Worm (Caenorhabditis elegans): Measurements from ENCODE around the gene B0361.11.

- no peak for TF ChIP-seq ceh-32 (tag; optimal IDR thresholded peaks at IDR 0.05; ENCODE audit: poor library complexity)
- no peak for TF ChIP-seq ZK337.2 (GFP tag; IDR thresholded peaks at IDR 0.05)
- no peak for TF ChIP-seq lin-13 (GFP tag; optimal IDR thresholded peaks at IDR 0.05)
- TF ChIP-seq snpc-4 (tag; optimal IDR thresholded peaks at IDR 0.05): no peak
- no peak for TF ChIP-seq ztf-11 (tag; optimal IDR thresholded peaks at IDR 0.05)
- no peak for TF ChIP-seq dve-1 (tag; optimal IDR thresholded peaks at IDR 0.05; ENCODE audit: insufficient read depth)
- no peak for TF ChIP-seq skn-1 (tag; optimal IDR thresholded peaks at IDR 0.05)
- TF ChIP-seq aly-2 (tag; optimal IDR thresholded peaks at IDR 0.05): no peak
- no peak for TF ChIP-seq attf-4 (tag; optimal IDR thresholded peaks at IDR 0.05)
- TF ChIP-seq lir-3 (tag; optimal IDR thresholded peaks at IDR 0.05): no peak
- no peak for TF ChIP-seq ceh-82 (tag; optimal IDR thresholded peaks at IDR 0.05)
- TF ChIP-seq nhr-42 (GFP tag; IDR thresholded peaks at IDR 0.05): no peak
- TF ChIP-seq fkh-10 (GFP tag; optimal IDR thresholded peaks at IDR 0.05): no peak
Observed at ce11 chrIII:7273718-7274117, 3.7 kb upstream of the B0361.11 start.
